Fruit fly (Drosophila melanogaster): ENCODE data around the gene Got2.

The Got2 gene

DNA sequence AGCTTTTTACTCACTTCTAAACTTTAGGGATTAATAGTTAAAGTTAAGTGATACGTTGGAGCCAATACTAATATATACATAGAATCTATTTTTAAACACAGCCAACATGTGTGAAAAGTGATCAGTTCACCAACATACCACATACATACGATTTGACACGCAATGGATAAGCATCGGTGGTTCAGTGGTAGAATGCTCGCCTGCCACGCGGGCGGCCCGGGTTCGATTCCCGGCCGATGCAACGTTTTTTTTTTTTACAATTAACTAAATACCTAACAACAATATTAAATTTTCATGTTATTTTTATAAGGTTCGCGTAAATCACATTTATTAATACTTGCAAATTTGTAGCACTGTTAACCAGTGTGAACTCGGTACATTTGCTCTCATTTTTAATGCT lies 44.0 kb upstream of the Got2 start:
- TF ChIP-seq nerfin-2 (GFP tag; IDR thresholded peaks at IDR 0.05; ENCODE audit: partially characterized antibody) (peak; percentile 79), Dfd (GFP tag; optimal IDR thresholded peaks at IDR 0.05) (no peak), Oli (tag; optimal IDR thresholded peaks at IDR 0.05) (no peak), MTF-1 (GFP tag; optimal IDR thresholded peaks at IDR 0.05; ENCODE audit: borderline replicate concordance) (no peak), CG7271 (tag; optimal IDR thresholded peaks at IDR 0.05) (no peak), kah (GFP tag; optimal IDR thresholded peaks at IDR 0.05) (no peak), peb (GFP tag; IDR thresholded peaks at IDR 0.05) (no peak), CrebB (tag; optimal IDR thresholded peaks at IDR 0.05) (no peak), bab2 (GFP tag; optimal IDR thresholded peaks at IDR 0.05) (no peak), CG8924 (tag; optimal IDR thresholded peaks at IDR 0.05) (no peak), CG5245 (GFP tag; optimal IDR thresholded peaks at IDR 0.05) (no peak), btn (GFP tag; optimal IDR thresholded peaks at IDR 0.05) (no peak), CG6254 (GFP tag; optimal IDR thresholded peaks at IDR 0.05) (no peak), Scr (GFP tag; IDR thresholded peaks at IDR 0.05; ENCODE audit: partially characterized antibody) (peak; percentile 57), Med (GFP tag) (peak; percentile 33), CG4424 (GFP tag; optimal IDR thresholded peaks at IDR 0.05) (no peak), dmrt11E (tag; optimal IDR thresholded peaks at IDR 0.05) (no peak), CG12744 (GFP tag; optimal IDR thresholded peaks at IDR 0.05) (no peak), CG12659 (GFP tag; optimal IDR thresholded peaks at IDR 0.05) (no peak), knrl (GFP tag; IDR thresholded peaks at IDR 0.05; ENCODE audit: partially characterized antibody) (peak; percentile 54; the same call in 1 of the 3 replicates), Sry-β (GFP tag; optimal IDR thresholded peaks at IDR 0.05) (no peak), HmgZ (tag; optimal IDR thresholded peaks at IDR 0.05) (no peak), z (GFP tag; IDR thresholded peaks at IDR 0.05) (no peak), CG4617 (GFP tag; optimal IDR thresholded peaks at IDR 0.05; ENCODE audit: borderline replicate concordance) (no peak), Stat92E (GFP tag; optimal IDR thresholded peaks at IDR 0.05) (no peak), CG17328 (GFP tag; IDR thresholded peaks at IDR 0.05) (no peak), sna (GFP tag; IDR thresholded peaks at IDR 0.05; ENCODE audit: partially characterized antibody) (peak; percentile 54; the same call in 1 of the 2 replicates), lola (GFP tag; optimal IDR thresholded peaks at IDR 0.05) (no peak), onecut (GFP tag; IDR thresholded peaks at IDR 0.05) (no peak), hb (GFP tag; IDR thresholded peaks at IDR 0.05; ENCODE audit: partially characterized antibody) (peak; percentile 64; the same call in 1 of the 3 replicates), CkIIα-i1 (GFP tag; IDR thresholded peaks at IDR 0.05) (no peak), CG13123 (GFP tag; optimal IDR thresholded peaks at IDR 0.05) (no peak), tna (GFP tag; IDR thresholded peaks at IDR 0.05; ENCODE audit: partially characterized antibody) (peak; percentile 64), Bteb2 (GFP tag; optimal IDR thresholded peaks at IDR 0.05) (no peak), CG17186 (GFP tag; optimal IDR thresholded peaks at IDR 0.05) (no peak), CG6791 (GFP tag; IDR thresholded peaks at IDR 0.05; ENCODE audit: partially characterized antibody) (peak; percentile 86), CG16813 (GFP tag; IDR thresholded peaks at IDR 0.05; ENCODE audit: partially characterized antibody) (peak; percentile 77), CG14860 (GFP tag; IDR thresholded peaks at IDR 0.05; ENCODE audit: partially characterized antibody) (peak; percentile 77), CG4707 (GFP tag; optimal IDR thresholded peaks at IDR 0.05) (no peak), unc-4 (GFP tag; IDR thresholded peaks at IDR 0.05; ENCODE audit: partially characterized antibody) (no peak), Sox102F (GFP tag; optimal IDR thresholded peaks at IDR 0.05) (no peak), Elba2 (GFP tag; optimal IDR thresholded peaks at IDR 0.05) (no peak), Hsf (GFP tag; optimal IDR thresholded peaks at IDR 0.05) (no peak), CG8359 (GFP tag; optimal IDR thresholded peaks at IDR 0.05; ENCODE audit: borderline replicate concordance) (no peak), otp (GFP tag; IDR thresholded peaks at IDR 0.05) (no peak), CG42726 (GFP tag; IDR thresholded peaks at IDR 0.05; ENCODE audit: partially characterized antibody) (peak; percentile 71; the same call in 1 of the 2 replicates), gt (GFP tag; IDR thresholded peaks at IDR 0.05) (no peak), slp2 (GFP tag; optimal IDR thresholded peaks at IDR 0.05) (no peak), CG3726 (GFP tag; IDR thresholded peaks at IDR 0.05) (no peak)

Data from whole organism, embryonic.